Fruit fly (Drosophila melanogaster) whole organism, embryonic: ENCODE results near the gene alpha-PheRS.

Experiments used
- C15 ChIP-seq: fragments of 200-800 bp; sonication (Bioruptor generic); IDR thresholded peaks from 3 replicates; pipeline ENCODE4 v1.3.6; 2022; ENCODE audit warnings: missing biosample characterization, missing genetic modification characterization
- CG13894 ChIP-seq: fragments of 200-800 bp; sonication (Bioruptor generic); optimal IDR thresholded peaks from 3 replicates; lab custom pipeline; 2018; ENCODE audit warnings: missing biosample characterization, mild to moderate bottlenecking, missing genetic modification characterization, moderate library complexity
- CG14050 ChIP-seq: fragments of 200-800 bp; sonication (Bioruptor generic); IDR thresholded peaks from 3 replicates; pipeline ENCODE4 v1.3.6; 2022; ENCODE audit warnings: missing biosample characterization, missing genetic modification characterization
- CG14965 ChIP-seq: fragments of 200-800 bp; sonication (Bioruptor generic); optimal IDR thresholded peaks from 2 replicates; lab custom pipeline; 2016; ENCODE audit warnings: missing biosample characterization, missing genetic modification characterization, borderline replicate concordance
- CG15011 ChIP-seq: fragments of 200-800 bp; sonication (Bioruptor generic); optimal IDR thresholded peaks from 3 replicates; lab custom pipeline; 2018; ENCODE audit warnings: missing biosample characterization, mild to moderate bottlenecking, missing genetic modification characterization
- CG15601 ChIP-seq: fragments of 200-800 bp; sonication (Bioruptor generic); optimal IDR thresholded peaks from 3 replicates; lab custom pipeline; 2019; ENCODE audit warnings: missing biosample characterization, mild to moderate bottlenecking, missing genetic modification characterization, moderate library complexity
- CG17186 ChIP-seq: fragments of 200-800 bp; sonication (Bioruptor generic); optimal IDR thresholded peaks from 3 replicates; lab custom pipeline; 2017; ENCODE audit warnings: missing biosample characterization, missing genetic modification reagents, missing genetic modification characterization
- CG17328 ChIP-seq: fragments of 200-800 bp; sonication (Bioruptor generic); IDR thresholded peaks from 2 replicates; pipeline ENCODE4 v1.3.6; 2022; ENCODE audit warnings: missing biosample characterization, missing genetic modification characterization
- CG17361 ChIP-seq: fragments of 200-800 bp; sonication (Bioruptor generic); IDR thresholded peaks from 3 replicates; pipeline ENCODE4 v1.3.6; 2022; ENCODE audit warnings: missing biosample characterization, missing genetic modification characterization
- CG17802 ChIP-seq: fragments of 200-800 bp; sonication (Bioruptor generic); optimal IDR thresholded peaks from 2 replicates; lab custom pipeline; 2018; ENCODE audit warnings: missing biosample characterization, mild to moderate bottlenecking, missing genetic modification characterization, moderate library complexity
- CG17829 ChIP-seq: fragments of 200-800 bp; optimal IDR thresholded peaks from 2 replicates; lab custom pipeline; 2019; ENCODE audit warnings: missing biosample characterization, mild to moderate bottlenecking, missing genetic modification characterization, moderate library complexity
- CG18764 ChIP-seq: fragments of 200-800 bp; sonication (Bioruptor generic); optimal IDR thresholded peaks from 3 replicates; lab custom pipeline; 2016; ENCODE audit warnings: missing biosample characterization, missing genetic modification characterization
- CG2712 ChIP-seq: fragments of 200-800 bp; optimal IDR thresholded peaks from 3 replicates; lab custom pipeline; 2019; ENCODE audit warnings: missing biosample characterization, mild to moderate bottlenecking, missing genetic modification characterization, moderate library complexity
- CG31441 ChIP-seq: fragments of 200-800 bp; sonication (Bioruptor generic); IDR thresholded peaks from 2 replicates; pipeline ENCODE4 v1.3.6; 2022; ENCODE audit warnings: missing biosample characterization, missing genetic modification characterization
- CG3407 ChIP-seq: fragments of 200-800 bp; sonication (Bioruptor generic); optimal IDR thresholded peaks from 2 replicates; lab custom pipeline; 2018; ENCODE audit warnings: missing biosample characterization, mild to moderate bottlenecking, missing genetic modification characterization
- CG4328 ChIP-seq: fragments of 200-800 bp; sonication (Bioruptor generic); optimal IDR thresholded peaks from 3 replicates; lab custom pipeline; 2017; ENCODE audit warnings: missing biosample characterization, missing genetic modification reagents, missing genetic modification characterization
- CG4707 ChIP-seq: fragments of 200-800 bp; sonication (Bioruptor generic); optimal IDR thresholded peaks from 2 replicates; lab custom pipeline; 2018; ENCODE audit warnings: missing biosample characterization, mild to moderate bottlenecking, missing genetic modification characterization, moderate library complexity
- CG6254 ChIP-seq: fragments of 200-800 bp; sonication (Bioruptor generic); optimal IDR thresholded peaks from 3 replicates; lab custom pipeline; 2017; ENCODE audit warnings: mild to moderate bottlenecking, missing biosample characterization, missing genetic modification reagents, missing genetic modification characterization
- CG6813 ChIP-seq: fragments of 200-800 bp; sonication (Bioruptor generic); optimal IDR thresholded peaks from 2 replicates; lab custom pipeline; 2017; ENCODE audit warnings: missing biosample characterization, missing genetic modification characterization, mild to moderate bottlenecking, moderate library complexity, missing genetic modification reagents
- D19B ChIP-seq: fragments of 200-800 bp; sonication (Bioruptor generic); optimal IDR thresholded peaks from 2 replicates; lab custom pipeline; 2017; ENCODE audit warnings: missing biosample characterization, mild to moderate bottlenecking, missing genetic modification characterization
- E2f2 ChIP-seq: fragments of 200-800 bp; sonication (Bioruptor generic); IDR thresholded peaks from 2 replicates; pipeline ENCODE4 v1.3.6; 2022; ENCODE audit warnings: missing biosample characterization, missing genetic modification characterization
- Elba2 ChIP-seq: fragments of 200-800 bp; sonication (Bioruptor generic); optimal IDR thresholded peaks from 3 replicates; lab custom pipeline; 2016; ENCODE audit warnings: missing biosample characterization, missing genetic modification characterization
- HLH54F ChIP-seq: fragments of 200-800 bp; sonication (Bioruptor generic); optimal IDR thresholded peaks from 3 replicates; lab custom pipeline; 2016; ENCODE audit warnings: missing biosample characterization, missing genetic modification characterization
- Hsf ChIP-seq: fragments of 200-800 bp; sonication (Bioruptor generic); optimal IDR thresholded peaks from 3 replicates; lab custom pipeline; 2016; ENCODE audit warnings: missing biosample characterization, missing genetic modification characterization
- Rx ChIP-seq: fragments of 200-800 bp; sonication (Bioruptor generic); IDR thresholded peaks from 2 replicates; pipeline ENCODE4 v1.3.6; 2022; ENCODE audit warnings: missing biosample characterization, missing genetic modification characterization
- Sox100B ChIP-seq: fragments of 200-800 bp; sonication (Bioruptor generic); optimal IDR thresholded peaks from 3 replicates; lab custom pipeline; 2018; ENCODE audit warnings: missing biosample characterization, mild to moderate bottlenecking, missing genetic modification characterization
- ara ChIP-seq: fragments of 200-800 bp; sonication (Bioruptor generic); IDR thresholded peaks from 2 replicates; pipeline ENCODE4 v1.3.6; 2022; ENCODE audit warnings: missing biosample characterization, missing genetic modification characterization
- bsh ChIP-seq, 2 experiments: fragments of 200-800 bp; sonication (Bioruptor generic); optimal IDR thresholded peaks; 2 replicates each; lab custom pipeline; 2017 to 2018; ENCODE audit warnings: mild to moderate bottlenecking in 2 of 2, missing biosample characterization in 2 of 2, missing genetic modification characterization in 2 of 2, moderate library complexity in 1 of 2
- chinmo ChIP-seq: fragments of 200-800 bp; sonication (Bioruptor generic); IDR thresholded peaks from 4 replicates; pipeline ENCODE4 v1.3.6; 2022; ENCODE audit warnings: missing biosample characterization, missing genetic modification characterization; ENCODE audit not compliant: partially characterized antibody
- croc ChIP-seq: fragments of 200-800 bp; sonication (Bioruptor generic); conservative IDR thresholded peaks from 3 replicates; pipeline ENCODE4 v1.3.6; 2022; ENCODE audit warnings: missing biosample characterization, missing genetic modification characterization
- dmrt11E ChIP-seq: fragments of 200-800 bp; sonication (Bioruptor generic); optimal IDR thresholded peaks from 3 replicates; lab custom pipeline; 2018; ENCODE audit warnings: missing biosample characterization, mild to moderate bottlenecking, missing genetic modification characterization, moderate library complexity
- ems ChIP-seq: fragments of 200-800 bp; sonication (Bioruptor generic); optimal IDR thresholded peaks from 3 replicates; lab custom pipeline; 2016; ENCODE audit warnings: missing biosample characterization, missing genetic modification characterization
- esg ChIP-seq: fragments of 200-800 bp; sonication (Bioruptor generic); conservative IDR thresholded peaks from 2 replicates; pipeline ENCODE4 v1.3.6; 2022; ENCODE audit warnings: missing biosample characterization, missing genetic modification characterization
- ken ChIP-seq: fragments of 200-800 bp; sonication (Bioruptor generic); IDR thresholded peaks from 3 replicates; pipeline ENCODE4 v1.3.6; 2022; ENCODE audit warnings: missing biosample characterization, missing genetic modification characterization
- lilli ChIP-seq: fragments of 200-800 bp; sonication (Bioruptor generic); optimal IDR thresholded peaks from 3 replicates; lab custom pipeline; 2016; ENCODE audit warnings: missing biosample characterization, missing genetic modification characterization
- lola ChIP-seq, 3 experiments: fragments of >200 bp in 2 of 3; fragments of 200-800 bp in 1 of 3; sonication (Bioruptor generic) in 1 of 3; optimal IDR thresholded peaks; 2 replicates each; lab custom pipeline; 2017 to 2019; ENCODE audit warnings: missing biosample characterization in 3 of 3, missing genetic modification characterization in 3 of 3, mild to moderate bottlenecking in 1 of 3, moderate library complexity in 1 of 3
- nerfin-2 ChIP-seq: fragments of 200-800 bp; sonication (Bioruptor generic); IDR thresholded peaks from 2 replicates; pipeline ENCODE4 v1.3.6; 2022; ENCODE audit warnings: missing biosample characterization, missing genetic modification characterization; ENCODE audit not compliant: partially characterized antibody
- oc ChIP-seq: fragments of 200-800 bp; sonication (Bioruptor generic); optimal IDR thresholded peaks from 2 replicates; lab custom pipeline; 2018; ENCODE audit warnings: missing biosample characterization, mild to moderate bottlenecking, missing genetic modification characterization, moderate library complexity
- org-1 ChIP-seq: fragments of 200-800 bp; sonication (Bioruptor generic); optimal IDR thresholded peaks from 2 replicates; lab custom pipeline; 2017; ENCODE audit warnings: missing biosample characterization, missing genetic modification characterization
- peb ChIP-seq: fragments of 200-800 bp; sonication (Bioruptor generic); IDR thresholded peaks from 2 replicates; pipeline ENCODE4 v1.3.6; 2022; ENCODE audit warnings: missing biosample characterization, missing genetic modification characterization
- prd ChIP-seq, 3 experiments: fragments of >200 bp in 2 of 3; fragments of 200-800 bp in 1 of 3; sonication (Bioruptor generic) in 1 of 3; optimal IDR thresholded peaks in 2 of 3; IDR thresholded peaks in 1 of 3; 2 replicates in 2 of 3; 3 replicates in 1 of 3; pipeline versions ENCODE4 v1.3.6 to Lab custom; 2017 to 2022; ENCODE audit warnings: missing biosample characterization in 1 of 3, missing genetic modification characterization in 1 of 3
- pum ChIP-seq: fragments of 200-800 bp; sonication (Bioruptor generic); optimal IDR thresholded peaks from 2 replicates; lab custom pipeline; 2016; ENCODE audit warnings: missing biosample characterization, missing genetic modification characterization
- sens ChIP-seq: fragments of 200-800 bp; sonication (Bioruptor generic); peaks from one replicate; lab custom pipeline; 2016; ENCODE audit warnings: missing biosample characterization, missing genetic modification characterization
- sisA ChIP-seq: fragments of 200-800 bp; sonication (Bioruptor generic); IDR thresholded peaks from 2 replicates; pipeline ENCODE4 v1.3.6; 2022; ENCODE audit warnings: missing biosample characterization, missing genetic modification characterization
- sqz ChIP-seq: fragments of 200-800 bp; sonication (Bioruptor generic); optimal IDR thresholded peaks from 3 replicates; lab custom pipeline; 2018; ENCODE audit warnings: missing biosample characterization, mild to moderate bottlenecking, missing genetic modification characterization
- sr ChIP-seq: fragments of 200-800 bp; sonication (Bioruptor generic); IDR thresholded peaks from 3 replicates; pipeline ENCODE4 v1.3.6; 2022; ENCODE audit warnings: missing biosample characterization, missing genetic modification characterization
- stwl ChIP-seq: fragments of 200-800 bp; sonication (Bioruptor generic); optimal IDR thresholded peaks from 3 replicates; lab custom pipeline; 2018; ENCODE audit warnings: missing biosample characterization, mild to moderate bottlenecking, missing genetic modification characterization, moderate library complexity
- tio ChIP-seq: fragments of 200-800 bp; sonication (Bioruptor generic); optimal IDR thresholded peaks from 2 replicates; lab custom pipeline; 2017; ENCODE audit warnings: missing biosample characterization, missing genetic modification characterization, inconsistent platforms
- tx ChIP-seq: fragments of 200-800 bp; sonication (Bioruptor generic); optimal IDR thresholded peaks from 2 replicates; lab custom pipeline; 2016; ENCODE audit warnings: missing biosample characterization, missing genetic modification characterization
- wor ChIP-seq: fragments of 200-800 bp; sonication (Bioruptor generic); IDR thresholded peaks from 2 replicates; pipeline ENCODE4 v1.3.6; 2022; ENCODE audit warnings: missing biosample characterization, missing genetic modification characterization

alpha-PheRS gene

dm6 chrX:8126149-8126548, 19.3 kb downstream of the alpha-PheRS start (continued):
- TF ChIP-seq CG3407 (GFP tag; lab: Kevin White, UChicago) (peak; percentile 51), sr (GFP tag; lab: Robert Waterston, UW) (no peak), CG31441 (GFP tag; lab: Robert Waterston, UW) (peak; percentile 65), CG17361 (peak; percentile 56; the same call in 2 of the 3 replicates), peb (GFP tag; lab: Robert Waterston, UW) (0 out of 2 replicates have a peak, but pooled peaks have one; percentile 25), CG14965 (GFP tag; lab: Kevin White, UChicago) (no peak), Elba2 (GFP tag; lab: Kevin White, UChicago) (no peak), pum (peak; percentile 42), D19B (peak; percentile 23), stwl (tag; lab: Kevin White, UChicago) (no peak), esg (GFP tag; lab: Robert Waterston, UW) (peak; percentile 48), CG13894 (no peak), wor (GFP tag; lab: Robert Waterston, UW) (peak; percentile 42; the same call in 1 of the 2 replicates), tx (GFP tag; lab: Kevin White, UChicago) (peak; percentile 39), ken (GFP tag; lab: Robert Waterston, UW) (peak; percentile 75), sqz (GFP tag; lab: Kevin White, UChicago) (no peak), CG17186 (peak; percentile 7), C15 (GFP tag; lab: Robert Waterston, UW) (no peak), bsh (GFP tag; optimal IDR thresholded peaks at IDR 0.05; lab: Kevin White, UChicago) (peak in 1 of 2 experiments; percentile 88), lilli (GFP tag; lab: Kevin White, UChicago) (peak; percentile 42), lola (GFP tag; optimal IDR thresholded peaks at IDR 0.05; lab: Kevin White, UChicago) (peak in 1 of 3 experiments; percentile 63), CG4328 (GFP tag; lab: Kevin White, UChicago) (no peak), HLH54F (no peak), CG18764 (GFP tag; lab: Kevin White, UChicago) (no peak), CG6813 (GFP tag; lab: Kevin White, UChicago) (peak; percentile 43), sens (GFP tag; lab: Kevin White, UChicago) (peak; percentile 93), E2f2 (peak; percentile 29; the same call in 1 of the 2 replicates), ems (GFP tag; lab: Kevin White, UChicago) (peak; percentile 33), CG17802 (tag; lab: Kevin White, UChicago) (peak; percentile 28), nerfin-2 (GFP tag; lab: Robert Waterston, UW) (no peak), CG14050 (peak; percentile 38; the same call in 2 of the 3 replicates), dmrt11E (tag; lab: Kevin White, UChicago) (peak; percentile 61), CG17328 (peak; percentile 81), croc (peak; percentile 52; the same call in 2 of the 3 replicates), Hsf (GFP tag; lab: Kevin White, UChicago) (peak; percentile 56), CG15601 (tag; lab: Kevin White, UChicago) (peak; percentile 73), Rx (peak; percentile 59; the same call in 1 of the 2 replicates), sisA (GFP tag; lab: Robert Waterston, UW) (peak; percentile 67), org-1 (GFP tag; lab: Kevin White, UChicago) (peak; percentile 15), CG15011 (GFP tag; lab: Kevin White, UChicago) (no peak), tio (peak; percentile 53), CG4707 (GFP tag; lab: Kevin White, UChicago) (peak; percentile 49), prd (optimal IDR thresholded peaks at IDR 0.05; lab: Kevin White, UChicago) (no peak), prd (GFP tag; IDR thresholded peaks at IDR 0.05; lab: Robert Waterston, UW) (peak; percentile 85), oc (tag; lab: Kevin White, UChicago) (peak; percentile 74), CG2712 (peak; percentile 80), Sox100B (GFP tag; lab: Kevin White, UChicago) (peak; percentile 57), ara (GFP tag; lab: Robert Waterston, UW) (peak; percentile 77), chinmo (no peak), CG6254 (peak; percentile 50), CG17829 (peak; percentile 67)
